Worm (Caenorhabditis elegans) whole organism, L4 larva: ENCODE data around the gene F31E8.5.
A peak's percentile ranks its signal among the peaks of the same experiment; 100 is the strongest.

Experiments
- F10B5.3 ChIP-seq: sonication (generic microtip); optimal IDR thresholded peaks from 2 replicates; lab custom pipeline; 2016; ENCODE audit warnings: mild to moderate bottlenecking, missing genetic modification characterization, missing compliant biosample characterization
- F37D6.2 ChIP-seq: sonication (generic microtip); optimal IDR thresholded peaks from 2 replicates; lab custom pipeline; 2016; ENCODE audit warnings: mild to moderate bottlenecking, missing genetic modification characterization, missing compliant biosample characterization
- F44E2.7 ChIP-seq: fragments of 200-800 bp; sonication (Bioruptor generic); IDR thresholded peaks from 2 replicates; pipeline ENCODE4 v2.1.2; 2022; ENCODE audit warnings: missing genetic modification characterization, missing compliant biosample characterization
- R02D3.7 ChIP-seq: fragments of 150-350 bp; sonication (generic microtip); optimal IDR thresholded peaks from 3 replicates; lab custom pipeline; 2014; ENCODE audit warnings: missing biosample characterization, missing genetic modification characterization
- Y75B8A.6 ChIP-seq: fragments of 200-800 bp; sonication (Bioruptor generic); IDR thresholded peaks from 2 replicates; pipeline ENCODE4 v1.3.6; 2022; ENCODE audit warnings: missing genetic modification reagents, missing genetic modification characterization, missing compliant biosample characterization
- ZK337.2 ChIP-seq: fragments of 200-800 bp; sonication (Bioruptor generic); IDR thresholded peaks from 2 replicates; pipeline ENCODE4 v1.3.6; 2022; ENCODE audit warnings: missing genetic modification reagents, missing genetic modification characterization, missing compliant biosample characterization
- aha-1 ChIP-seq: fragments of 150-350 bp; peaks from one replicate; lab custom pipeline; 2014; ENCODE audit warnings: missing biosample characterization, missing genetic modification characterization
- aly-2 ChIP-seq: sonication (generic microtip); optimal IDR thresholded peaks from 2 replicates; lab custom pipeline; 2018; ENCODE audit warnings: missing biosample characterization, missing genetic modification characterization
- attf-4 ChIP-seq: sonication (generic microtip); optimal IDR thresholded peaks from 3 replicates; lab custom pipeline; 2017; ENCODE audit warnings: missing biosample characterization, missing genetic modification characterization
- ceh-32 ChIP-seq: sonication (generic microtip); optimal IDR thresholded peaks from 2 replicates; lab custom pipeline; 2016; ENCODE audit warnings: mild to moderate bottlenecking, missing genetic modification characterization, missing compliant biosample characterization; ENCODE audit not compliant: poor library complexity
- ceh-82 ChIP-seq: sonication (generic microtip); optimal IDR thresholded peaks from 2 replicates; lab custom pipeline; 2017; ENCODE audit warnings: missing biosample characterization, missing genetic modification characterization
- cey-2 ChIP-seq: sonication (generic microtip); optimal IDR thresholded peaks from 3 replicates; lab custom pipeline; 2017; ENCODE audit warnings: missing genetic modification characterization, mild to moderate bottlenecking, missing compliant biosample characterization, antibody characterized with exemption, borderline replicate concordance; ENCODE audit not compliant: insufficient read depth
- daf-12 ChIP-seq: fragments of 150-350 bp; optimal IDR thresholded peaks from 2 replicates; lab custom pipeline; 2014; ENCODE audit warnings: missing biosample characterization, missing genetic modification reagents, missing genetic modification characterization
- daf-16 ChIP-seq, 3 experiments: sonication (generic microtip); optimal IDR thresholded peaks; 2 replicates each; lab custom pipeline; 2016 to 2017; ENCODE audit warnings: missing genetic modification characterization in 3 of 3, missing genetic modification reagents in 3 of 3, mild to moderate bottlenecking in 2 of 3, missing compliant biosample characterization in 2 of 3, missing biosample characterization in 1 of 3, moderate library complexity in 1 of 3
- duxl-1 ChIP-seq: sonication (generic microtip); optimal IDR thresholded peaks from 2 replicates; lab custom pipeline; 2016; ENCODE audit warnings: mild to moderate bottlenecking, missing genetic modification characterization, moderate library complexity, missing compliant biosample characterization; ENCODE audit not compliant: poor library complexity
- dve-1 ChIP-seq: sonication (generic microtip); optimal IDR thresholded peaks from 2 replicates; lab custom pipeline; 2017; ENCODE audit warnings: antibody characterized with exemption, mild to moderate bottlenecking, missing genetic modification characterization, missing compliant biosample characterization; ENCODE audit not compliant: insufficient read depth
- fkh-10 ChIP-seq: fragments of 150-350 bp; optimal IDR thresholded peaks from 2 replicates; lab custom pipeline; 2014; ENCODE audit warnings: missing biosample characterization, missing genetic modification reagents, missing genetic modification characterization
- fos-1 ChIP-seq: fragments of 150-350 bp; optimal IDR thresholded peaks from 2 replicates; lab custom pipeline; 2014; ENCODE audit warnings: missing biosample characterization, missing genetic modification characterization
- hlh-11 ChIP-seq: fragments of 200-800 bp; sonication (Bioruptor generic); optimal IDR thresholded peaks from 2 replicates; lab custom pipeline; 2018; ENCODE audit warnings: mild to moderate bottlenecking, missing genetic modification characterization, missing compliant biosample characterization
- hlh-30 ChIP-seq: sonication (generic microtip); optimal IDR thresholded peaks from 2 replicates; lab custom pipeline; 2017; ENCODE audit warnings: antibody characterized with exemption, mild to moderate bottlenecking, missing genetic modification characterization, missing compliant biosample characterization; ENCODE audit not compliant: insufficient read depth
- lim-7 ChIP-seq: fragments of 200-800 bp; sonication (Bioruptor generic); IDR thresholded peaks from 2 replicates; pipeline ENCODE4 v1.3.6; 2022; ENCODE audit warnings: missing genetic modification characterization, missing compliant biosample characterization
- lin-13 ChIP-seq: fragments of 150-350 bp; optimal IDR thresholded peaks from 2 replicates; lab custom pipeline; 2014; ENCODE audit warnings: missing biosample characterization, missing genetic modification reagents, missing genetic modification characterization
- lin-39 ChIP-seq: fragments of 150-350 bp; optimal IDR thresholded peaks from 2 replicates; lab custom pipeline; 2014; ENCODE audit warnings: missing biosample characterization, missing genetic modification reagents, missing genetic modification characterization
- lir-3 ChIP-seq: sonication (generic microtip); optimal IDR thresholded peaks from 2 replicates; lab custom pipeline; 2016; ENCODE audit warnings: mild to moderate bottlenecking, missing genetic modification characterization, missing compliant biosample characterization
- lsy-2 ChIP-seq, 2 experiments: fragments of 150-350 bp in 1 of 2; sonication (generic microtip) in 1 of 2; optimal IDR thresholded peaks; 2 replicates each; lab custom pipeline; 2014 to 2017; ENCODE audit warnings: missing biosample characterization in 2 of 2, missing genetic modification characterization in 2 of 2
- madf-5 ChIP-seq, 2 experiments: fragments of 200-800 bp; sonication (Bioruptor generic); IDR thresholded peaks; 2 replicates each; pipeline ENCODE4 v1.3.6; 2022; ENCODE audit warnings: missing compliant biosample characterization in 2 of 2, missing genetic modification characterization in 2 of 2
- mdl-1 ChIP-seq, 2 experiments: fragments of 150-350 bp in 1 of 2; sonication (generic microtip) in 1 of 2; optimal IDR thresholded peaks; 2 replicates each; lab custom pipeline; 2014 to 2017; ENCODE audit warnings: missing biosample characterization in 2 of 2, missing genetic modification characterization in 2 of 2
- mep-1 ChIP-seq: fragments of 150-350 bp; sonication (generic microtip); optimal IDR thresholded peaks from 3 replicates; lab custom pipeline; 2014; ENCODE audit warnings: missing biosample characterization, missing genetic modification characterization
- mes-2 ChIP-seq: sonication (generic microtip); optimal IDR thresholded peaks from 2 replicates; lab custom pipeline; 2016; ENCODE audit warnings: missing genotype, mild to moderate bottlenecking, missing genetic modification characterization, missing compliant biosample characterization; ENCODE audit not compliant: poor library complexity, severe bottlenecking
- mxl-3 ChIP-seq: fragments of 200-800 bp; sonication (Bioruptor generic); optimal IDR thresholded peaks from 2 replicates; lab custom pipeline; 2018; ENCODE audit warnings: mild to moderate bottlenecking, missing genetic modification characterization, missing compliant biosample characterization
- nhr-10 ChIP-seq: fragments of 150-350 bp; optimal IDR thresholded peaks from 2 replicates; lab custom pipeline; 2014; ENCODE audit warnings: missing biosample characterization, missing genetic modification characterization
- nhr-28 ChIP-seq: fragments of 150-350 bp; optimal IDR thresholded peaks from 2 replicates; lab custom pipeline; 2014; ENCODE audit warnings: missing biosample characterization, missing genetic modification characterization
- nhr-41 ChIP-seq: fragments of 200-800 bp; sonication (Bioruptor generic); IDR thresholded peaks from 2 replicates; pipeline ENCODE4 v1.3.6; 2022; ENCODE audit warnings: missing genetic modification reagents, missing genetic modification characterization, missing compliant biosample characterization
- nhr-48 ChIP-seq: sonication (generic microtip); optimal IDR thresholded peaks from 2 replicates; lab custom pipeline; 2016; ENCODE audit warnings: mild to moderate bottlenecking, missing genetic modification characterization, missing compliant biosample characterization
- pha-4 ChIP-seq, 2 experiments: fragments of 150-350 bp in 1 of 2; fragments of 200-800 bp in 1 of 2; sonication (Bioruptor generic) in 1 of 2; IDR thresholded peaks in 1 of 2; optimal IDR thresholded peaks in 1 of 2; 2 replicates each; pipeline versions ENCODE4 v1.3.6 to Lab custom; 2014 to 2022; ENCODE audit warnings: missing genetic modification characterization in 2 of 2, missing genetic modification reagents in 2 of 2, missing biosample characterization in 1 of 2, missing compliant biosample characterization in 1 of 2
- skn-1 ChIP-seq: fragments of 150-350 bp; optimal IDR thresholded peaks from 2 replicates; lab custom pipeline; 2014; ENCODE audit warnings: missing biosample characterization, missing genetic modification characterization
- snpc-1.2 ChIP-seq: fragments of 200-800 bp; sonication (Bioruptor generic); IDR thresholded peaks from 2 replicates; pipeline ENCODE4 v1.3.6; 2022; ENCODE audit warnings: missing genetic modification reagents, missing genetic modification characterization, missing compliant biosample characterization
- snpc-4 ChIP-seq: fragments of 150-350 bp; optimal IDR thresholded peaks from 2 replicates; lab custom pipeline; 2014; ENCODE audit warnings: missing biosample characterization, missing genetic modification characterization
- spr-3 ChIP-seq: fragments of 200-800 bp; sonication (Bioruptor generic); optimal IDR thresholded peaks from 2 replicates; lab custom pipeline; 2018; ENCODE audit warnings: mild to moderate bottlenecking, missing genetic modification characterization, missing compliant biosample characterization
- tag-97 ChIP-seq: fragments of 200-800 bp; sonication (Bioruptor generic); IDR thresholded peaks from 2 replicates; pipeline ENCODE4 v1.3.6; 2022; ENCODE audit warnings: missing genetic modification characterization, missing compliant biosample characterization
- tra-1 ChIP-seq: fragments of 200-800 bp; sonication (Bioruptor generic); IDR thresholded peaks from 2 replicates; pipeline ENCODE4 v1.3.6; 2022; ENCODE audit warnings: missing genetic modification reagents, missing genetic modification characterization, missing compliant biosample characterization
- unc-39 ChIP-seq: sonication (generic microtip); optimal IDR thresholded peaks from 2 replicates; lab custom pipeline; 2017; ENCODE audit warnings: missing biosample characterization, missing genetic modification characterization
- unc-62 ChIP-seq, 3 experiments: fragments of 150-350 bp in 1 of 3; sonication (generic microtip); optimal IDR thresholded peaks in 2 of 3; peaks in 1 of 3; 1 replicate in 1 of 3; 2 replicates in 2 of 3; lab custom pipeline; 2014 to 2017; ENCODE audit warnings: missing biosample characterization in 3 of 3, missing genetic modification characterization in 3 of 3, missing genetic modification reagents in 3 of 3, missing genotype in 1 of 3
- vab-7 ChIP-seq: fragments of 200-800 bp; sonication (Bioruptor generic); IDR thresholded peaks from 2 replicates; pipeline ENCODE4 v1.3.6; 2022; ENCODE audit warnings: missing genetic modification reagents, missing genetic modification characterization, missing compliant biosample characterization

F31E8.5 gene

ce11 chrII:6835972-6836595, 29.0 kb upstream of the F31E8.5 start (continued):
- TF ChIP-seq F37D6.2 (no peak), pha-4 (GFP tag; IDR thresholded peaks at IDR 0.05; lab: Robert Waterston, UW) (peak; percentile 25; the same call in 1 of the 2 replicates), pha-4 (tag; optimal IDR thresholded peaks at IDR 0.05; lab: Kevin White, UChicago) (no peak), spr-3 (GFP tag; lab: Kevin White, UChicago) (no peak), mep-1 (tag; lab: Kevin White, UChicago) (peak; percentile 17), ceh-82 (tag; lab: Kevin White, UChicago) (no peak), lin-39 (no peak), mdl-1 (tag; optimal IDR thresholded peaks at IDR 0.05; lab: Kevin White, UChicago) (no peak), cey-2 (tag; lab: Kevin White, UChicago) (no peak)

- TF ChIP-seq lsy-2 (tag; optimal IDR thresholded peaks at IDR 0.05; lab: Kevin White, UChicago) (peak in 1 of 2 experiments; percentile 50), tra-1 (GFP tag; lab: Robert Waterston, UW) (0 out of 2 replicates have a peak, but pooled peaks have one; percentile 47), dve-1 (tag; lab: Kevin White, UChicago) (peak; percentile 33), aha-1 (tag; lab: Kevin White, UChicago) (peak; percentile 92), mep-1 (tag; lab: Kevin White, UChicago) (peak; percentile 28), nhr-41 (GFP tag; lab: Robert Waterston, UW) (no peak), mes-2 (peak; percentile 11), ZK337.2 (GFP tag; lab: Robert Waterston, UW) (no peak), aly-2 (tag; lab: Kevin White, UChicago) (no peak), nhr-10 (peak; percentile 18), daf-16 (GFP tag; optimal IDR thresholded peaks at IDR 0.05; lab: Kevin White, UChicago) (no peak), daf-16 (tag; optimal IDR thresholded peaks at IDR 0.05; lab: Kevin White, UChicago) (no peak), unc-62 (GFP tag; optimal IDR thresholded peaks at IDR 0.05 in 1 of 2; lab: Kevin White, UChicago) (peak in 1 of 2 experiments; percentile 98), unc-62 (tag; optimal IDR thresholded peaks at IDR 0.05; lab: Kevin White, UChicago) (no peak), fkh-10 (no peak), hlh-30 (peak; percentile 17), nhr-28 (peak; percentile 80)
These were observed 28.4 kb upstream of the F31E8.5 start for ce11 chrII:6835500-6835899.

DNA sequence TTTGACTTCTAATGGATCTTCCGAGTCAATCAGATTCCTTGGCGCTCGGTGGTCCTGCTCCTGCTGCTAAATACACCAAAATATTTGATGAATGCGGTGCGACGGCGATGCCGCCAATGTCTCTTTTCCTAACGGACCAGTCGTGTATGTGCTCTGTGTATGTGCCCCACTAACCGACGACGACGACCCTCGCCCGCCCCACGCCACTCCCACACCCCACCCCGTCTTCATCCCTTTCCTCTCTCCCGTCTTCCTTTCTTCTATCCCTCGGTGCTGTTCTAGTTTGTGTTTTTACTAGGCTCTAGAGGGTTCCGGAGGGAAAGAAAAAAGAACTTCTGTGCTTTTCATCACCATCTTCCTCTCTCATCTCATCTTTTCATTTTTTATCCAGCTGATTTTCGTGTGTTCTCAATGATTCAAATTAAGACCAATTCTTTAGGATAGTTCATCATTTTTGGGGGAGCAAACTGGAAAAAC, 27.6 kb upstream of the F31E8.5 start, which contains the start of gene egl-27:
egl-27 (plus strand) TSS at position 427 of the 477 bp plus-strand sequence.
- 0 out of 2 replicates have a peak, but pooled peaks have one; percentile 46 for TF ChIP-seq lim-7
- no peak for TF ChIP-seq vab-7 (GFP tag; lab: Robert Waterston, UW)
- no peak for TF ChIP-seq cey-2 (tag; lab: Kevin White, UChicago)
- no peak for TF ChIP-seq F10B5.3 (tag; lab: Kevin White, UChicago)
- no peak for TF ChIP-seq daf-12 (tag; lab: Kevin White, UChicago)
- TF ChIP-seq nhr-48 (tag; lab: Kevin White, UChicago), result no peak
- TF ChIP-seq madf-5 (GFP tag; IDR thresholded peaks at IDR 0.05; lab: Robert Waterston, UW), result no peak
- TF ChIP-seq mxl-3, result peak; percentile 16
- TF ChIP-seq fos-1, result no peak
- TF ChIP-seq ceh-32 (tag; lab: Kevin White, UChicago), result no peak
- TF ChIP-seq Y75B8A.6 (GFP tag; lab: Robert Waterston, UW), result no peak
- no peak for TF ChIP-seq lin-39
- TF ChIP-seq lir-3 (tag; lab: Kevin White, UChicago), result no peak
- peak in 1 of 2 experiments; percentile 52 for TF ChIP-seq unc-62 (GFP tag; optimal IDR thresholded peaks at IDR 0.05 in 1 of 2; lab: Kevin White, UChicago)
- no peak for TF ChIP-seq unc-62 (tag; optimal IDR thresholded peaks at IDR 0.05; lab: Kevin White, UChicago)
- no peak for TF ChIP-seq ceh-82 (tag; lab: Kevin White, UChicago)
- no peak for TF ChIP-seq duxl-1
- TF ChIP-seq aly-2 (tag; lab: Kevin White, UChicago), result no peak
- TF ChIP-seq lin-13 (GFP tag; lab: Kevin White, UChicago), result no peak
- no peak for TF ChIP-seq skn-1 (tag; lab: Kevin White, UChicago)
- no peak for TF ChIP-seq tag-97 (GFP tag; lab: Robert Waterston, UW)
- no peak for TF ChIP-seq snpc-1.2
- TF ChIP-seq unc-39 (tag; lab: Kevin White, UChicago), result no peak
- TF ChIP-seq R02D3.7, result no peak
- TF ChIP-seq snpc-4, result no peak
- no peak for TF ChIP-seq F44E2.7
- peak; percentile 39 for TF ChIP-seq hlh-11 (tag; lab: Kevin White, UChicago)
- no peak for TF ChIP-seq attf-4 (tag; lab: Kevin White, UChicago)
